Worm (Caenorhabditis elegans) whole organism, midembryonic: ENCODE results near the gene pqn-22.
"Not testable (repeated sequence)": the region's sequence is repeated elsewhere in the genome, so short reads cannot be mapped to it uniquely, and the experiment has no call there.

Source experiments
- T22C8.4 ChIP-seq: fragments of 200-800 bp; sonication (Bioruptor generic); IDR thresholded peaks from 2 replicates; pipeline ENCODE4 v1.3.6; 2022; ENCODE audit warnings: missing genetic modification characterization, missing compliant biosample characterization
- cog-1 ChIP-seq: sonication (generic microtip); optimal IDR thresholded peaks from 2 replicates; lab custom pipeline; 2016; ENCODE audit warnings: missing genetic modification characterization, missing compliant biosample characterization
- flt-1 ChIP-seq: fragments of 200-800 bp; sonication (Bioruptor generic); IDR thresholded peaks from 2 replicates; pipeline ENCODE4 v1.3.6; 2022; ENCODE audit warnings: missing genetic modification characterization, missing compliant biosample characterization
- klf-2 ChIP-seq: fragments of 200-800 bp; sonication (Bioruptor generic); conservative IDR thresholded peaks from 2 replicates; pipeline ENCODE4 v1.3.6; 2022; ENCODE audit warnings: missing genetic modification reagents, missing genetic modification characterization, missing compliant biosample characterization
- med-1 ChIP-seq: sonication (generic microtip); optimal IDR thresholded peaks from 2 replicates; lab custom pipeline; 2017; ENCODE audit warnings: missing genetic modification characterization, mild to moderate bottlenecking, missing compliant biosample characterization, antibody characterized with exemption, missing genetic modification reagents; ENCODE audit not compliant: insufficient read depth
- ref-1 ChIP-seq: fragments of 200-800 bp; sonication (Bioruptor generic); conservative IDR thresholded peaks from 2 replicates; pipeline ENCODE4 v1.3.6; 2022; ENCODE audit warnings: missing genetic modification reagents, missing genetic modification characterization, missing compliant biosample characterization
- tab-1 ChIP-seq: fragments of 200-800 bp; sonication (Bioruptor generic); IDR thresholded peaks from 2 replicates; pipeline ENCODE4 v1.3.6; 2022; ENCODE audit warnings: missing genetic modification characterization, missing compliant biosample characterization
- ztf-23 ChIP-seq: fragments of 200-800 bp; sonication (Bioruptor generic); IDR thresholded peaks from 2 replicates; pipeline ENCODE4 v1.3.6; 2022; ENCODE audit warnings: missing genetic modification reagents, missing genetic modification characterization, missing compliant biosample characterization
- ztf-29 ChIP-seq: fragments of 200-800 bp; sonication (Bioruptor generic); IDR thresholded peaks from 2 replicates; pipeline ENCODE4 v1.3.6; 2022; ENCODE audit warnings: missing genetic modification reagents, missing genetic modification characterization, missing compliant biosample characterization

The pqn-22 gene

ce11 chrIV:6033539-6033938 is at the start of gene pqn-22:
pqn-22 (minus strand) TSS chrIV:6033639.
- not testable (repeated sequence) for TF ChIP-seq ref-1, T22C8.4, klf-2 (GFP tag; lab: Robert Waterston, UW)

DNA sequence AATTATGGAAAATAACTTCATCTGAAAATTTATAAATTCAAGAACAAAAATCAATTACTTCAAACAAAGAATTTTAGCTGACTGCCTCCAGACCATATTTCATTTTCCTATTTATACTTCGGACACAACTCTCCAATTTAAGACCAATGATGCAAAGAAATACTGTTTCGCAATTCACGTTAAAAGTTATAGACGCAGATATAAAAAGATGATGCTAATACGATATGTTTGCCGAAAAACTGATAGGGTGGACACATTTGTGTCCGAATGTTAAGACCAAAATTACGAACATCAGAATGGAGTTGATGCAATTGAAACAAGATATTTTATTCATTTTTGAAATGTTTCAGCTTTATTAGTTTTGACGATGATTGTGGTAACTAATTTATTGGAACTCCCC is 46.5 kb upstream of the pqn-22 start, which contains the start of gene ugt-19:
Gene ugt-19 (minus strand): TSS at position 28 of the 400 bp plus-strand sequence.
- no peak for TF ChIP-seq ztf-29 (GFP tag; lab: Robert Waterston, UW)
- TF ChIP-seq flt-1 (GFP tag; lab: Robert Waterston, UW), result no peak
- TF ChIP-seq med-1 (GFP tag; lab: Kevin White, UChicago), result no peak
- no peak for TF ChIP-seq ref-1 (GFP tag; lab: Robert Waterston, UW)
- no peak for TF ChIP-seq tab-1 (GFP tag; lab: Robert Waterston, UW)
- no peak for TF ChIP-seq cog-1
- no peak for TF ChIP-seq T22C8.4 (GFP tag; lab: Robert Waterston, UW)
- TF ChIP-seq klf-2 (GFP tag; lab: Robert Waterston, UW), result no peak
- no peak for TF ChIP-seq ztf-23 (GFP tag; lab: Robert Waterston, UW)

ce11 chrIV:6076128-6076527 is 42.7 kb upstream of the pqn-22 start, which contains the start of gene cpg-20:
cpg-20 (minus strand) TSS chrIV:6076228.
- TF ChIP-seq ref-1 (GFP tag; lab: Robert Waterston, UW) (no peak), ztf-23 (GFP tag; lab: Robert Waterston, UW) (no peak), cog-1 (no peak), med-1 (GFP tag; lab: Kevin White, UChicago) (no peak), ztf-29 (GFP tag; lab: Robert Waterston, UW) (no peak), T22C8.4 (GFP tag; lab: Robert Waterston, UW) (no peak), tab-1 (GFP tag; lab: Robert Waterston, UW) (no peak)

DNA sequence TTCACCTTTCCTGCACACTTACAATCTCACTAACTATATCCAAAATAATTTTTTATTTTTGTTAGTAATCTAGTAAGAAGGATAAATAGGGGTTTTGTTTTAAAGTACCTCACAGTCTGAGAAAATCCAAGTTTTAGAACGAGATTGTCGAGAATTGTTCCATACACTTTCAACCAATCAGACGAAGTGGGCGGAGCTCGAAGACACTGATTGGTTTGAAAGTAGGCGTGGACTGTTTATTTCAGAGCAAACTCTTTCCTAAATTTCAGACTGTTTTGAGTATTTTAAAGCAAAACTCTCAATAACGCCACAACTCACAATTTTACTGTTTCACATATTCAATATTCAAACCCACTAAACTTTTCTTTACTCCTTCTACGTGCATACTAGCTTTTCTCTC is 37.6 kb upstream of the pqn-22 start:
- no peak for TF ChIP-seq ztf-29 (GFP tag; lab: Robert Waterston, UW)
- TF ChIP-seq tab-1 (GFP tag; lab: Robert Waterston, UW), result no peak
- no peak for TF ChIP-seq ref-1 (GFP tag; lab: Robert Waterston, UW)
- TF ChIP-seq flt-1 (GFP tag; lab: Robert Waterston, UW), result no peak
- TF ChIP-seq T22C8.4 (GFP tag; lab: Robert Waterston, UW), result no peak
- no peak for TF ChIP-seq med-1 (GFP tag; lab: Kevin White, UChicago)
- TF ChIP-seq klf-2 (GFP tag; lab: Robert Waterston, UW), result no peak
- TF ChIP-seq ztf-23 (GFP tag; lab: Robert Waterston, UW), result no peak
- TF ChIP-seq cog-1, result no peak

DNA sequence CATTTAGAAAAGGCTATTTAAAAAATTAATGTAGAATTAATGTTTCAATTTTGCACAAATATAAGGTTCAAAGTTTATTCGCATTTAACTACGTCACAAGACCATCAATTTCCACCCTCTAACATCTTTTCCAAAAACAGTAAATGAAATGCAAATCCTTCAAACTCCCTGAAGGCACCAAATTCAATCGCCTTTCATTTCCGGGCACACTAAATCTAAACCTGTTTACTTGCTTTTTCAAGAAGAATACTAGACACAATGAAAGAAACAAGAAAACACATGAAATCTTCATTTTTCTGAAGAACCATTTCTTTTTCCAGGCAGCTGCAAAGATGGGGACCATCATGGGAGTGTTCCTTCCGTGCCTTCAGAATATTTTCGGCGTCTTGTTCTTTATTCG is 31.7 kb upstream of the pqn-22 start:
- TF ChIP-seq ztf-29 (GFP tag; lab: Robert Waterston, UW) (no peak), cog-1 (no peak), med-1 (GFP tag; lab: Kevin White, UChicago) (no peak), flt-1 (GFP tag; lab: Robert Waterston, UW) (no peak)

ce11 chrIV:6064657-6065056 is 31.2 kb upstream of the pqn-22 start:
- TF ChIP-seq ztf-23 (GFP tag; lab: Robert Waterston, UW), result no peak

DNA sequence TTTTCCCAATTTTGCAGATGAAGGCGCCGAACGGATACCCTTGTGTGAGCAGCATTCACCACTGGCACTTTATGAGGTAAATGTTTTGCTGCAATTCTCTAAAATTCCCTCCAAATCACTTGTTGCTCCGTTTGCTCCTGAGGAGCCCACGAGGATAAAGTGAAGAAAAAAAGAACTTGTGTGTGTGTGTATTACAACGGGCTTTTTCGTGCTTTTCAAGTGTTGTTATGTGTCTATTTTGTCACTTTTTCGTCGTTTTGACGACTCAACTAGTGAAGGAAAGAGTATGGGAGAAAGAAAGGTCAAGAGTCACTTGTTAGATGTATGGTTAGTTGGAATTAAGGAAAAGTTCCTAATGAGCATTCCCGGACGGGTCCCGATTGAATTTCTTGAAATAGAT is 28.6 kb upstream of the pqn-22 start:
- TF ChIP-seq klf-2 (GFP tag; lab: Robert Waterston, UW), result no peak
- no peak for TF ChIP-seq ref-1 (GFP tag; lab: Robert Waterston, UW)
- TF ChIP-seq cog-1, result no peak
- TF ChIP-seq ztf-29 (GFP tag; lab: Robert Waterston, UW), result no peak
- no peak for TF ChIP-seq T22C8.4 (GFP tag; lab: Robert Waterston, UW)
- TF ChIP-seq ztf-23 (GFP tag; lab: Robert Waterston, UW), result no peak
- no peak for TF ChIP-seq flt-1 (GFP tag; lab: Robert Waterston, UW)
- TF ChIP-seq med-1 (GFP tag; lab: Kevin White, UChicago), result no peak
- TF ChIP-seq tab-1 (GFP tag; lab: Robert Waterston, UW), result no peak

DNA sequence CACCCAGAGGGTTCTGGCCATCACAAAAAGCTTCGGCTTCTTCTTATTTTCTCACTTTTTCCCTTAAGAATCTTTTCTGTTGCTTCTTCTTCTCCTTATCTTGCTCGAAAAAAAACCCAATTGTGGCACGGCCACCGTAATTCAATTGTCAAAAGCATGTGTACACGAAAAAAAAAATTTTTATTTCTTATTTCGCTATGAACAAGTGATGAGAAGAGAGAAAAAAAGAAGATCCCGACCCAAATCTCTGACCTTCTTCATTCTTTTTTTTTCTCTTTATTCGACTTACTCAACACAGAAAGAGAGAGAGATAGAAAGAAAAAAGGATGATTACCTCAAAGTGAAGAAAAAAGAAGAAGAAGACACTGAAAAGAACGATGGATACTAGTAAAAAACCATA is 27.5 kb upstream of the pqn-22 start:
- no peak for TF ChIP-seq ztf-29 (GFP tag; lab: Robert Waterston, UW)
- no peak for TF ChIP-seq cog-1
- no peak for TF ChIP-seq klf-2 (GFP tag; lab: Robert Waterston, UW)
- no peak for TF ChIP-seq T22C8.4 (GFP tag; lab: Robert Waterston, UW)
- no peak for TF ChIP-seq tab-1 (GFP tag; lab: Robert Waterston, UW)
- no peak for TF ChIP-seq flt-1 (GFP tag; lab: Robert Waterston, UW)
- TF ChIP-seq med-1 (GFP tag; lab: Kevin White, UChicago), result no peak
- no peak for TF ChIP-seq ztf-23 (GFP tag; lab: Robert Waterston, UW)
- TF ChIP-seq ref-1 (GFP tag; lab: Robert Waterston, UW), result no peak

DNA sequence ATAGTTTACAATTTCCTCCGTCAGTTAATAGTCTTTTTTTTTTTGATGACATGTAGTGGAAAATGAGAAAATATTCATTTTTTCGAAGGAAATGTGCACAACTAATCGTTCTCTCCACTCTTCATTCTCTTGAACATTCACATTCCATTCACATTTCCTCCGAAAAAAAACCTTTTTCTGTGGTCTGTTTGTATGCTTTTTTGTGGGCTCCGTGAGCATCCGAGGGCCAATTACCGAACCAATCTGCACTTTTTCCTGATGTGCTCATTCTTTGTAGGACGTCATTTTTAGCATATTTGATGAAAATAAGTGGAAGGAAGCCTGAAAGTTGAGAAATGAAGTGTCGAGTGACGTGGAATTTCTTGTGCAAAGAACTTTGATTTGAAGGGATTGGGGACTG is 26.3 kb upstream of the pqn-22 start:
- TF ChIP-seq flt-1 (GFP tag; lab: Robert Waterston, UW) (no peak), med-1 (GFP tag; lab: Kevin White, UChicago) (no peak), tab-1 (GFP tag; lab: Robert Waterston, UW) (no peak), ztf-29 (GFP tag; lab: Robert Waterston, UW) (no peak), ztf-23 (GFP tag; lab: Robert Waterston, UW) (no peak), cog-1 (no peak)

- no peak for TF ChIP-seq klf-2 (GFP tag; lab: Robert Waterston, UW)
- no peak for TF ChIP-seq med-1 (GFP tag; lab: Kevin White, UChicago)
- no peak for TF ChIP-seq T22C8.4 (GFP tag; lab: Robert Waterston, UW)
Observed at ce11 chrIV:6054833-6055232, 21.4 kb upstream of the pqn-22 start.
